Worm (Caenorhabditis elegans) whole organism, midembryonic: ENCODE data around the gene cdc-25.3.

Experiments
- T22C8.4 ChIP-seq: fragments of 200-800 bp; sonication (Bioruptor generic); IDR thresholded peaks from 2 replicates; pipeline ENCODE4 v1.3.6; 2022; ENCODE audit warnings: missing genetic modification characterization, missing compliant biosample characterization
- cog-1 ChIP-seq: sonication (generic microtip); optimal IDR thresholded peaks from 2 replicates; lab custom pipeline; 2016; ENCODE audit warnings: missing genetic modification characterization, missing compliant biosample characterization
- flt-1 ChIP-seq: fragments of 200-800 bp; sonication (Bioruptor generic); IDR thresholded peaks from 2 replicates; pipeline ENCODE4 v1.3.6; 2022; ENCODE audit warnings: missing genetic modification characterization, missing compliant biosample characterization
- klf-2 ChIP-seq: fragments of 200-800 bp; sonication (Bioruptor generic); conservative IDR thresholded peaks from 2 replicates; pipeline ENCODE4 v1.3.6; 2022; ENCODE audit warnings: missing genetic modification reagents, missing genetic modification characterization, missing compliant biosample characterization
- med-1 ChIP-seq: sonication (generic microtip); optimal IDR thresholded peaks from 2 replicates; lab custom pipeline; 2017; ENCODE audit warnings: missing genetic modification characterization, mild to moderate bottlenecking, missing compliant biosample characterization, antibody characterized with exemption, missing genetic modification reagents; ENCODE audit not compliant: insufficient read depth
- ref-1 ChIP-seq: fragments of 200-800 bp; sonication (Bioruptor generic); conservative IDR thresholded peaks from 2 replicates; pipeline ENCODE4 v1.3.6; 2022; ENCODE audit warnings: missing genetic modification reagents, missing genetic modification characterization, missing compliant biosample characterization
- ztf-23 ChIP-seq: fragments of 200-800 bp; sonication (Bioruptor generic); IDR thresholded peaks from 2 replicates; pipeline ENCODE4 v1.3.6; 2022; ENCODE audit warnings: missing genetic modification reagents, missing genetic modification characterization, missing compliant biosample characterization
- ztf-29 ChIP-seq: fragments of 200-800 bp; sonication (Bioruptor generic); IDR thresholded peaks from 2 replicates; pipeline ENCODE4 v1.3.6; 2022; ENCODE audit warnings: missing genetic modification reagents, missing genetic modification characterization, missing compliant biosample characterization

- TF ChIP-seq flt-1 (GFP tag; lab: Robert Waterston, UW) (no peak), ztf-29 (GFP tag; lab: Robert Waterston, UW) (no peak), T22C8.4 (GFP tag; lab: Robert Waterston, UW) (no peak), klf-2 (GFP tag; lab: Robert Waterston, UW) (no peak), cog-1 (tag; lab: Kevin White, UChicago) (no peak), ref-1 (no peak), med-1 (GFP tag; lab: Kevin White, UChicago) (no peak), ztf-23 (no peak)
These were observed 26.6 kb upstream of the cdc-25.3 start, which contains the start of gene dhrr-1 for ce11 chrIII:8944357-8944756.
